Worm (Caenorhabditis elegans) whole organism, young adult: Measurements from ENCODE around the gene fbxb-117.

Experiments
- B0336.3 ChIP-seq: fragments of 200-800 bp; sonication (Bioruptor generic); IDR thresholded peaks from 2 replicates; pipeline ENCODE4 v1.3.6; 2022; ENCODE audit warnings: missing genetic modification characterization, missing compliant biosample characterization
- egl-44 ChIP-seq: fragments of 200-800 bp; sonication (Bioruptor generic); IDR thresholded peaks from 2 replicates; pipeline ENCODE4 v1.3.6; 2022; ENCODE audit warnings: missing genetic modification reagents, missing genetic modification characterization, missing compliant biosample characterization
- lsy-27 ChIP-seq: sonication (generic microtip); optimal IDR thresholded peaks from 2 replicates; lab custom pipeline; 2017; ENCODE audit warnings: missing genetic modification characterization, mild to moderate bottlenecking, missing compliant biosample characterization, antibody characterized with exemption, missing genotype, borderline replicate concordance; ENCODE audit not compliant: insufficient read depth
- snpc-3.4 ChIP-seq: sonication (generic microtip); optimal IDR thresholded peaks from 2 replicates; lab custom pipeline; 2017; ENCODE audit warnings: missing genetic modification characterization, mild to moderate bottlenecking, missing compliant biosample characterization, antibody characterized with exemption, moderate library complexity, missing genotype, missing genetic modification reagents

- no peak for TF ChIP-seq snpc-3.4
- TF ChIP-seq egl-44 (GFP tag; lab: Robert Waterston, UW): no peak
- no peak for TF ChIP-seq B0336.3 (GFP tag; lab: Robert Waterston, UW)
- no peak for TF ChIP-seq lsy-27 (tag; lab: Kevin White, UChicago)
These were observed 19.5 kb downstream of the fbxb-117 start, which contains the start of gene fbxb-62 for ce11 chrV:19301934-19302333.
